Worm (Caenorhabditis elegans): ENCODE results near the gene egl-45.

The egl-45 gene

ce11 chrIII:7795311-7795710 lies 33.1 kb downstream of the egl-45 start, which contains the start of gene cyk-7:
TSS of gene cyk-7 (minus strand) at chrIII:7795409.
- TF ChIP-seq lin-13 (tag; optimal IDR thresholded peaks at IDR 0.05), result no peak
- no peak for TF ChIP-seq nhr-237 (tag; optimal IDR thresholded peaks at IDR 0.05)
- TF ChIP-seq cnd-1 (tag; optimal IDR thresholded peaks at IDR 0.05), result no peak
- no peak for TF ChIP-seq mls-2 (tag; optimal IDR thresholded peaks at IDR 0.05)
- no peak for TF ChIP-seq nhr-28 (tag; optimal IDR thresholded peaks at IDR 0.05)
- TF ChIP-seq zip-8 (tag; optimal IDR thresholded peaks at IDR 0.05), result no peak
- TF ChIP-seq elt-3 (tag; optimal IDR thresholded peaks at IDR 0.05), result no peak
- no peak for TF ChIP-seq lsy-2 (tag; optimal IDR thresholded peaks at IDR 0.05)
- TF ChIP-seq M03D4.4 (tag; optimal IDR thresholded peaks at IDR 0.05), result no peak
- no peak for TF ChIP-seq flh-1 (GFP tag; optimal IDR thresholded peaks at IDR 0.05)
- no peak for TF ChIP-seq nhr-2 (tag; optimal IDR thresholded peaks at IDR 0.05)
- TF ChIP-seq sem-2 (GFP tag; optimal IDR thresholded peaks at IDR 0.05), result no peak
- TF ChIP-seq ztf-11 (tag; optimal IDR thresholded peaks at IDR 0.05), result no peak
- TF ChIP-seq blmp-1 (tag; optimal IDR thresholded peaks at IDR 0.05), result no peak

ce11 chrIII:7792970-7793369 lies 35.5 kb downstream of the egl-45 start:
- TF ChIP-seq ceh-43 (GFP tag; optimal IDR thresholded peaks at IDR 0.05) (no peak), flh-1 (GFP tag; optimal IDR thresholded peaks at IDR 0.05) (no peak), ceh-39 (tag; optimal IDR thresholded peaks at IDR 0.05) (no peak), mep-1 (tag; optimal IDR thresholded peaks at IDR 0.05) (no peak), mls-2 (tag; optimal IDR thresholded peaks at IDR 0.05) (no peak), ztf-11 (tag; optimal IDR thresholded peaks at IDR 0.05) (no peak), nhr-76 (tag; optimal IDR thresholded peaks at IDR 0.05) (no peak), ceh-83 (GFP tag; optimal IDR thresholded peaks at IDR 0.05) (no peak), unc-120 (tag; optimal IDR thresholded peaks at IDR 0.05; ENCODE audit: poor library complexity, severe bottlenecking) (no peak), sem-2 (GFP tag; optimal IDR thresholded peaks at IDR 0.05) (no peak), lin-13 (tag; optimal IDR thresholded peaks at IDR 0.05) (no peak), snpc-4 (tag; optimal IDR thresholded peaks at IDR 0.05) (no peak)

DNA sequence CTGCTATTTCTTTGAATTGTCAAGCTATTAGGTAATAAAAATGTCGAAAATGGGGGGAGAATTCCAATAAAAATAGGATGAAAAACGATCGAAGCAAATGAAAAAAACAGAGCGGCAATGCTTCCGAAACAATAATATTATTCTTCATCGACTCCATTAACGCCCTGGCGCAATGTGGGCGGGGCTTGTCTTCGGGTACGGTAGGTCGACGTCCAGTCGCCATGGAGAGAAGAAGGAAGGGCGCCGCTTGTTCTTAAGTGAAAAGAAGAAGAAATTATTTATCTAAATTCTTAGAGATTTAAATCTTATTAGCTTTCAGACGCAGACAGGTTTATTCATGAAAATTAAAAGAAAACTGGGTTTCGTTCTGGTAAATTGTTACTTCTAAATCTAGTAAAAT lies 36.2 kb downstream of the egl-45 start:
- TF ChIP-seq lsy-2 (tag; optimal IDR thresholded peaks at IDR 0.05), result peak; percentile 83
- no peak for TF ChIP-seq ceh-43 (GFP tag; optimal IDR thresholded peaks at IDR 0.05)

DNA sequence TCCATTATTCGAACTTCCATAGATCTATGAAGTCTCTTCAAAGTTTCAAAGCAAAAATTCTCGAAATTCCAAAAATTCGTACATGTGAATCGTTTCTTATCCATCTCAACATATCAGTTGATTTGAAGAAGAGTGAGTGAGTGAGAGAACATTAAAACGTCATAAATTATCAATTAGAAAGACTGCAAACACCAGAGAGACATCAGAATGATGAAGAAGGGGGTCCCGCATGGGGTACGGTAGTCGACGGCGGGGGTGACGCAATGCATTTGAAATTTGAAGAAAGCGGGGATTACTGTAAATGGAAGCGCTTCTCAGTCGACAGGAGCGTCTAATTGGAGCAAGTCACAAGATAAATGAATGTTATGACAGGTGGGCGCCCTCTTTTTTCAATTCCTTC lies 37.9 kb downstream of the egl-45 start:
- TF ChIP-seq lsy-2 (tag; optimal IDR thresholded peaks at IDR 0.05), result peak; percentile 59
- TF ChIP-seq M03D4.4 (tag; optimal IDR thresholded peaks at IDR 0.05), result no peak
- TF ChIP-seq unc-62 (GFP tag; optimal IDR thresholded peaks at IDR 0.05), result peak; percentile 63
- peak; percentile 51 for TF ChIP-seq mab-5 (tag; optimal IDR thresholded peaks at IDR 0.05)
- TF ChIP-seq elt-3 (tag; optimal IDR thresholded peaks at IDR 0.05), result no peak
- TF ChIP-seq nhr-76 (tag; optimal IDR thresholded peaks at IDR 0.05), result no peak

DNA sequence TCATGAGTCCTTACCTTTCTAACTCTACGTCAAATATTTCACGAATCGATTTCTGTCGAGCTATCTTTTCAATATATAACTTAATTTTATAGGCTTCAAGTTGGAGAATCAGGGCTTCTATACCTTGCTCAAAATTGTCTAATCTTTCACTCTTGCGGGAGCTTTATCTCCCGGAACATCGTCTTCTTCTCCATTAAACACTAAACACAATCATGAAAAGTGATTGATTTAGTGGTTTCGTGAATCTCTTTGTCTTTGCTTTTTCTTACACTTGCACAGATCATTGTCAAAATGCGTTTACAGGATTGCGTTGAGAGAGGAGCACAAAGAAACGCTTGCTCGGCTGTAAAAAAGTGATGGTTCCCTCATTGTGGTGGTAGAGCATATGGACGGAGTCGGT lies 40.0 kb downstream of the egl-45 start:
- no peak for TF ChIP-seq unc-39 (tag; optimal IDR thresholded peaks at IDR 0.05)
- no peak for TF ChIP-seq elt-1 (tag; optimal IDR thresholded peaks at IDR 0.05; ENCODE audit: borderline replicate concordance, insufficient read depth)
- no peak for TF ChIP-seq snpc-4 (tag; optimal IDR thresholded peaks at IDR 0.05)
- no peak for TF ChIP-seq lsy-2 (tag; optimal IDR thresholded peaks at IDR 0.05)
- no peak for TF ChIP-seq pha-4 (tag; optimal IDR thresholded peaks at IDR 0.05)
- no peak for TF ChIP-seq flh-1 (GFP tag; optimal IDR thresholded peaks at IDR 0.05)
- peak; percentile 76 for TF ChIP-seq mab-5 (tag; optimal IDR thresholded peaks at IDR 0.05)
- no peak for TF ChIP-seq sptf-1 (tag; optimal IDR thresholded peaks at IDR 0.05)
- no peak for TF ChIP-seq M03D4.4 (tag; optimal IDR thresholded peaks at IDR 0.05)

DNA sequence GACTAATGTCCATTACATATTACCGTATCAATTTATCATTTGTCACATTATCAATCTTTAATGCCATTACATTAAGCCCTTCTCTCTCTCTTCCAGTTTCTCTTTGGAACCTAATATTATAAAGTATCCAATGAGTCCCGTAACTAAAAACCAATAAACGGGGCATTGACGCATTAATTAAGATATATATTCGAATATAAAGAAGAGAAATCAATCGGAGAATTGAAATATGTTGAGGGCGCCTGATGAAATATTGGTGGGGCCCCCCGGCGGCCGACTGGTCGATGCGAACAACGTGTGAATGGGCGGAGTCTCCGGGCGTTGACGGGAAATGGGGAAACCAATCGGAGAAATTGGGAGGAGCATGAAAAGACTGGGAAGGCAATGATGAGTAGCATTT lies 44.2 kb downstream of the egl-45 start:
- TF ChIP-seq unc-62 (GFP tag; optimal IDR thresholded peaks at IDR 0.05) (peak; percentile 56), flh-1 (GFP tag; optimal IDR thresholded peaks at IDR 0.05) (no peak), mab-5 (tag; optimal IDR thresholded peaks at IDR 0.05) (peak; percentile 100), bed-3 (GFP tag; optimal IDR thresholded peaks at IDR 0.05) (no peak), nhr-237 (tag; optimal IDR thresholded peaks at IDR 0.05) (no peak), lsy-2 (tag; optimal IDR thresholded peaks at IDR 0.05) (peak; percentile 25), unc-120 (tag; optimal IDR thresholded peaks at IDR 0.05; ENCODE audit: poor library complexity, severe bottlenecking) (peak; percentile 11)

DNA sequence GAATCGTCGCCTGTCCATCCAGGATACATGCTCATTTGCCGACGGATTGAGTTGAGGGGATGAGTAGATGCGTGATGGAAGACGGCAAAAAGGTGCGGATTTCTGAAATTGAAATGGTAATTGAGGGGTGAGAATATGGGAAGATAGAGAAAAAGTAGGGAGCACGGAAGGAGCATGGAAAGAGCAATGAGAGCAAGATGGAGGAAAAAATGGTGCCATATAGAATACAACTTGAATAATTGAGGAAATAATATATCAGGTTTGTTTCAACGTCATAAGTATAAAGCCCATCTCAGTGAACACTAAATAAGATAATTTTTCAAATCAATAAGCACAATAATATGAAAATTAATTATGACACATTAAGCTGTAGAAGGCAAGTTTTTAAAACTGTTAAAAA lies 45.1 kb downstream of the egl-45 start, which contains the start of gene mab-5:
Gene mab-5 (minus strand): TSS at position 101 of the 400 bp plus-strand sequence.
- TF ChIP-seq elt-3 (tag; optimal IDR thresholded peaks at IDR 0.05), result no peak
- TF ChIP-seq elt-1 (tag; optimal IDR thresholded peaks at IDR 0.05; ENCODE audit: borderline replicate concordance, insufficient read depth), result no peak
- no peak for TF ChIP-seq zip-8 (tag; optimal IDR thresholded peaks at IDR 0.05)
- TF ChIP-seq M03D4.4 (tag; optimal IDR thresholded peaks at IDR 0.05), result no peak
- no peak for TF ChIP-seq ceh-39 (tag; optimal IDR thresholded peaks at IDR 0.05)
